Worm (Caenorhabditis elegans): ENCODE measurements around the gene F13D12.3.

DNA sequence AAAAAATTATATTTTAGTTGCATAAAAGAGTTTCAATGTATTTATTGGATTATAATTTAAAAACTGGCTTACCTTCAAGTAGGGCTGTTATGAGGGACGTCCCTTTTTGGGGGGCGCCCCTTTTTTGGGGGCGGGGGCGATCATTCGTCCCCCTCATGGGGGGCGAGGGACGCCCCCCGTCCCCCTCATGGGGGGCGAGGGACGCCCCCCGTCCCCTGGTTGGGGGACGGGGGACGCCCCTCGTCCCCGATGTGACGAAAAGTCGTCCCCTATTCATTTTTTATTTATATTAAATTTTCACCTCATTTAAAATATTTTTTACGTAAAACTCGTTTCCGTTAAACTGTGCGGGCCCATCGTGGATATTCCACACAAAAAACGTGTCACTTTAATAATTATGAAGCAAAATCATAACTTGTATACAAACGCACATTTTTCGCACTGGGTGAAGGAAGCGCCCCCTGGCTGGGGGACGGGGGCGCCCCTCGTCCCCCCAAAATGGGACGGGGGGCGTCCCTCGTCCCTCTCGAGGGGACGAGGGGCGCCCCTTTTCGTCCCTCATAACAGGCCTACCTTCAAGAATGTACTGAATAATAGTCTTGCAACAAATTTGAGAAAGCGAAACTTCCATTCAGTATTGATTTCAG is 45.4 kb downstream of the F13D12.3 start:
- 0 out of 2 replicates have a peak, but pooled peaks have one; percentile 28 for TF ChIP-seq tab-1 (GFP tag; IDR thresholded peaks at IDR 0.05)
- TF ChIP-seq ref-1 (GFP tag; conservative IDR thresholded peaks at IDR 0.05), result no peak
- no peak for TF ChIP-seq med-1 (GFP tag; optimal IDR thresholded peaks at IDR 0.05; ENCODE audit: insufficient read depth)
- TF ChIP-seq T22C8.4 (GFP tag; IDR thresholded peaks at IDR 0.05), result no peak

Measured in whole organism, midembryonic.